Worm (Caenorhabditis elegans): ENCODE data around the gene clec-223.

Gene clec-223

DNA sequence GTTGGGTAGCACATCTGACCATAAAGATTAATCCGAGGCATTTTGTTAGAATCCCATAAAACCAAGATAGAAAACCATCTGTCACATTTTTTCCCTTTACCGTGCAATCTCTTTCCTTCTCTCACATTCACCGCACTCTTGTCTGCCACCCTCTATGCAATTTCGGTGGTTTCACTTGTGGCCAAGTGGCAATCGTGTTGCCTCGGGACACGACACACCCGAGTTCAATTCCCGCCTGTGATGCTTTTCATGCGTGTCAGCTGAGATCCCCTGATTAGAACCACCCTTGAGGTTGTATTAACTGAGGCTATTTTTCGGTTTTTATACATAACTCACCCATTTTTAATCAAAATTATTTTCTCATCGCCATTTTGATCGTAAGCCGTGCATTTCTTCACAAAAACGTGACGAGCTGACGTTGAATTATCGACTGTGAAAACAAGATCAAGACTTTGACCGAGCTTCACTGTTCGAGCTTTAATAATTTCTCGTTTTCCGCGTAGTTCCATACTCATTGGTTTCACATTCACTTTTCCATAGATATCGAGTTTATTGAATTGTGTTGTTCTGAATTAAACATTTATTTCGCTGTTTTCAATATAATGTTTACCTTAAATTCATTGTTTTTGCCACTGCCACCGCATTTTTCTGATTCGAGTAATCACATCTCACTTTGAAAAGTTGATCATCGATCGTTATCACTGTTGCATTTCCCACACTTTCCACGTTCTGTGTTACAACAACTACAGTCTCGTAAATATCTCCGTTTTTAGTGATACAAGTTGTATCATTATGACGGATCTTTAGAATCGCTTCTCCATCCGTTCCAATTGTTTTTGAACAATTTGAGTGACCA lies 41.3 kb downstream of the clec-223 start (continued):
- TF ChIP-seq mab-5 (tag; optimal IDR thresholded peaks at IDR 0.05) (peak; percentile 53), ceh-16 (tag; optimal IDR thresholded peaks at IDR 0.05) (peak; percentile 44), F13H6.1 (tag; optimal IDR thresholded peaks at IDR 0.05) (peak; percentile 92), peb-1 (tag; optimal IDR thresholded peaks at IDR 0.05) (no peak), ztf-1 (GFP tag; conservative IDR thresholded peaks at IDR 0.05) (0 out of 2 replicates have a peak, but pooled peaks have one; percentile 72), Y55F3AM.14 (GFP tag; optimal IDR thresholded peaks at IDR 0.05) (peak; percentile 85), unc-55 (GFP tag; optimal IDR thresholded peaks at IDR 0.05) (no peak), crh-2 (tag; optimal IDR thresholded peaks at IDR 0.05) (peak; percentile 91)

DNA sequence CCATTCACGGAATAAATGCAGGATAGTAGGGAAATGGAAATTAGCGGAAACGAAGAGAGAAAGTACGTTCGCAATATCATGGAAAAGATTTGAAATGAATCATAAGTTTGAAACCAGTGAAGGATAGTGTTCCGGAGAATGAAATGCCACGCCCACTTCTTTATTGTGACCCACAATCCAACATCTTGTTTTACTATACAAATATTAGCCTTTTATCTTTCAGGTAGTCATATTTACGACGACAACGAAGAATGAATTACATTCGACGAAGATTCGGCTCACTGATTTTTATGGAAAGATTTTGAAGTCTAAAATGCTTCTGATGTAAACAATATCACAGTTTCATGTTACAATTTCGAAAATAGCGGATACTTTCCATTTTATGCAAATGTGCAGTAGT lies 43.9 kb downstream of the clec-223 start, which contains the start of gene cutl-18:
cutl-18 (minus strand) TSS at position 101 of the 400 bp plus-strand sequence.
- TF ChIP-seq nhr-6 (tag; optimal IDR thresholded peaks at IDR 0.05), result no peak

DNA sequence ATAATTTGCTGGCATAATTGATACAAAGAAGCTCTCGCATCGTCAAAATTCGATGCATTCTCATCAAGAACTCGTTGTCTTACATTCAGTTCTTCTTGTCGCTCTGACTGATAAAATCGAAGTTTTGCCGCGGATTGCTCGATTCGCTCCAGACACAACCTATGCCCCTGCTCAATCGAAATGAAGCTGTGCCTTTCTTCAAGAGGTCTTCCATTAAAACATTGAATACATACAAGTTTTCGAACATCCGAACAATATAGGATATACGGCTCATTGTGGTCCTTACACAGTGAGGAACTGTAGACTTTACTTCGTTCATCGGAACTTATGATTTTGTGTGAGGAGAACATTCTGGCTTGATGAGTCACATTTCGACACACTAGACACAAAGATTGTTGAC lies 47.9 kb downstream of the clec-223 start:
- TF ChIP-seq ceh-82 (tag; optimal IDR thresholded peaks at IDR 0.05), result no peak
- no peak for TF ChIP-seq lin-13 (GFP tag; optimal IDR thresholded peaks at IDR 0.05)
- TF ChIP-seq crh-2 (tag; optimal IDR thresholded peaks at IDR 0.05), result no peak
- TF ChIP-seq gmeb-1 (tag; optimal IDR thresholded peaks at IDR 0.05), result no peak
- TF ChIP-seq nhr-77 (tag; optimal IDR thresholded peaks at IDR 0.05), result no peak
- TF ChIP-seq lsy-2 (tag; optimal IDR thresholded peaks at IDR 0.05), result no peak
- TF ChIP-seq mab-5 (tag; optimal IDR thresholded peaks at IDR 0.05), result no peak
- TF ChIP-seq snpc-4 (tag; optimal IDR thresholded peaks at IDR 0.05), result no peak
- no peak for TF ChIP-seq alr-1 (tag; optimal IDR thresholded peaks at IDR 0.05)
- no peak for TF ChIP-seq unc-55 (GFP tag; optimal IDR thresholded peaks at IDR 0.05)
- TF ChIP-seq nhr-6 (tag; optimal IDR thresholded peaks at IDR 0.05), result no peak
- no peak for TF ChIP-seq nhr-25 (tag; optimal IDR thresholded peaks at IDR 0.05)

DNA sequence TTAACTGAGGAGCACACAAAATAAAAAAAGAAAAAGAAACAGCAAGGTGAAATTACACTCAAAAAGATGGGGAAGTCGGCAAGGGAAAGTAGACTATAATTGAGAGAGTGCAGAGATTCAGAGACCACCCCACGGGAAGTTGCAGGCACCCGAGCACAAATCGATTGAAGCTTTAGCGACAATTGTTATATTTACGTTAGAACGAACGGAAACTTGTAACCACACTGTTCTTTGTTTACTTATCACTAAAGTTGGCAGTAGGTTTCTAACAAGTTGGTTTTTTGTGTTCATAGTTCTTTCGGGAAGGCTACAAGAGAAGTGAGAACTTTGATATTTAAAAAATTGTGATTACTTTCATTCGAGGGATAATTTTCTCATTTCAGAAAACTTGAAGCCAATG lies 48.8 kb downstream of the clec-223 start, which contains the start of gene F47G9.4:
F47G9.4 (minus strand) TSS at position 98 of the 400 bp plus-strand sequence.
- TF ChIP-seq F13H6.1 (tag; optimal IDR thresholded peaks at IDR 0.05) (peak; percentile 50), nhr-11 (tag; optimal IDR thresholded peaks at IDR 0.05) (no peak), nhr-129 (tag; optimal IDR thresholded peaks at IDR 0.05) (peak; percentile 8), elt-3 (tag; optimal IDR thresholded peaks at IDR 0.05) (no peak), gmeb-1 (tag; optimal IDR thresholded peaks at IDR 0.05) (no peak), elt-1 (tag; optimal IDR thresholded peaks at IDR 0.05) (no peak)

DNA sequence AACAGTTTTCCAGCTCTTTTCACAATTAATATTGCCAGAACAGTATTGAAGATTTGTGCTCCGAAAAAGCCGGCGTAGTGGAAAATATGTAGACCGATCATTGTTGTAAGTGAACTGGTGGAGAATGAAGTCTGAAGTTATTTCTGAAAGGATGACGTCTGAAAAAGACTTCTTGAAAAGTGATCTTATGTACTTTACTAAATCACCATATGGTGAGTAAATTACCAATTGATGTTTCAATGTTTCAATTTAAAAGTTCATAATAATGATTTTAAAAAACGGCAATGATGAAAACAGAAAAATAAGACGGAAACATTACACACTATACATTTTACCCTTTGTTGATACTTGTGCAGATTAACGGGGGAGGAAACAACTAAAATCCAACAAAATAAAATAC lies 50.8 kb downstream of the clec-223 start, which contains the start of gene str-141:
str-141 (minus strand) TSS at position 101 of the 400 bp plus-strand sequence.
- TF ChIP-seq lin-13 (GFP tag; optimal IDR thresholded peaks at IDR 0.05) (no peak), mbf-1 (tag; optimal IDR thresholded peaks at IDR 0.05) (no peak), egl-27 (tag; optimal IDR thresholded peaks at IDR 0.05) (no peak), ama-1 (optimal IDR thresholded peaks at IDR 0.05) (no peak), nhr-6 (tag; optimal IDR thresholded peaks at IDR 0.05) (no peak), nhr-21 (tag; optimal IDR thresholded peaks at IDR 0.05) (no peak), ztf-11 (tag; optimal IDR thresholded peaks at IDR 0.05) (no peak), unc-55 (GFP tag; optimal IDR thresholded peaks at IDR 0.05) (no peak), elt-1 (tag; optimal IDR thresholded peaks at IDR 0.05) (no peak), fos-1 (tag; optimal IDR thresholded peaks at IDR 0.05) (no peak), gmeb-1 (tag; optimal IDR thresholded peaks at IDR 0.05) (no peak), unc-39 (tag; optimal IDR thresholded peaks at IDR 0.05) (no peak), nhr-23 (tag; optimal IDR thresholded peaks at IDR 0.05) (no peak), lin-39 (tag; optimal IDR thresholded peaks at IDR 0.05) (no peak), unc-62 (GFP tag; optimal IDR thresholded peaks at IDR 0.05) (no peak), blmp-1 (tag; optimal IDR thresholded peaks at IDR 0.05; ENCODE audit: insufficient read depth) (no peak), aly-2 (tag; optimal IDR thresholded peaks at IDR 0.05) (no peak), nhr-11 (tag; optimal IDR thresholded peaks at IDR 0.05) (no peak), nhr-10 (tag; optimal IDR thresholded peaks at IDR 0.05) (no peak), nhr-237 (tag; optimal IDR thresholded peaks at IDR 0.05) (no peak)
